Fruit fly (Drosophila melanogaster): ENCODE results near the gene CG13607.

CG13607 gene

DNA sequence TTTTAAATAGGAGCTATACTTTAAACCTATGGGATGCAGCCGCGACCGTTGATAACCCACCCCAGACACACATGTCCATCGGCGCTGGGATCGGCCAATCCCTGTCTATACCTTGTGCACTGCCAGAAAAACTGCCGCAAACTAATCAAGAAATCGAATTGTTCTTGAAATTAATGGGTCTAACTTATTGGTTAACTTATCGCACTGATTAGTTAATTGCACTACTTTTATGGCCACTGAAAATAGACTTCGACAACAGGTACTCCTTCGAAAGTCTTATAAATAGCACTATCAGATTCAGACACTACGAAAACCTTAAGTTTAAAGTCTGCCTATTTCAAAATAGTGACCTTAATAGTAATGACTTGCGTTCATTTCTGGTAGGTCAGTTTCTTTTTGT is at the start of gene CG13607:
CG13607 (minus strand) TSS at position 143 of the 400 bp plus-strand sequence.
- TF ChIP-seq ttk (optimal IDR thresholded peaks at IDR 0.05) (no peak), insv (optimal IDR thresholded peaks at IDR 0.05) (no peak), Sin3A (optimal IDR thresholded peaks at IDR 0.05) (no peak), h (optimal IDR thresholded peaks at IDR 0.05) (no peak), Myc (optimal IDR thresholded peaks at IDR 0.05) (no peak), psq (optimal IDR thresholded peaks at IDR 0.05) (no peak)

DNA sequence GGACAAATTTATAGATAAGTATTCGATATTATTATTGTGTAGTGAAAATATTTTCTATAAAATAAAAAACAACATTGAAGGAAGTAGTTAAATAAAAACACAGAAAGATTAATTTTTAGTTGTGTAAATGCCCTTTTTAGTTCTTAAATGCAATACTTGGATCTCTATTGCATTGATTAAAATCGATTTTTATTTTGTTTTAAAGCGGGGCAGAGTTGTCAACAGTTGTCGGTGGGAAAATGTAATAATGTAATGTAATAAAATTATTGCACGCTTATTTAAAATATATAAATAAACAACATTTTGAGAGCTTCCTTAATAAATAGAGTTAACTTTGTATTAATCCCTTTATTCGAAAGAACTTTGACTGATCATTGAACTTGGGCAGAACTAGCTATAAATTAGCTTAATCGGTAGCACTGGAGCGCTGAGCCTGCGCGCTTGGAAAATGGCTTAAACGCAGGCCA is 47.5 kb upstream of the CG13607 start, which contains the start of gene Apc2:
Apc2 (plus strand) TSS at position 411 of the 467 bp plus-strand sequence.
- TF ChIP-seq psq (optimal IDR thresholded peaks at IDR 0.05) (no peak), insv (optimal IDR thresholded peaks at IDR 0.05) (no peak), h (optimal IDR thresholded peaks at IDR 0.05) (no peak), Myc (optimal IDR thresholded peaks at IDR 0.05) (no peak), ttk (optimal IDR thresholded peaks at IDR 0.05) (no peak), Sin3A (optimal IDR thresholded peaks at IDR 0.05) (no peak)

DNA sequence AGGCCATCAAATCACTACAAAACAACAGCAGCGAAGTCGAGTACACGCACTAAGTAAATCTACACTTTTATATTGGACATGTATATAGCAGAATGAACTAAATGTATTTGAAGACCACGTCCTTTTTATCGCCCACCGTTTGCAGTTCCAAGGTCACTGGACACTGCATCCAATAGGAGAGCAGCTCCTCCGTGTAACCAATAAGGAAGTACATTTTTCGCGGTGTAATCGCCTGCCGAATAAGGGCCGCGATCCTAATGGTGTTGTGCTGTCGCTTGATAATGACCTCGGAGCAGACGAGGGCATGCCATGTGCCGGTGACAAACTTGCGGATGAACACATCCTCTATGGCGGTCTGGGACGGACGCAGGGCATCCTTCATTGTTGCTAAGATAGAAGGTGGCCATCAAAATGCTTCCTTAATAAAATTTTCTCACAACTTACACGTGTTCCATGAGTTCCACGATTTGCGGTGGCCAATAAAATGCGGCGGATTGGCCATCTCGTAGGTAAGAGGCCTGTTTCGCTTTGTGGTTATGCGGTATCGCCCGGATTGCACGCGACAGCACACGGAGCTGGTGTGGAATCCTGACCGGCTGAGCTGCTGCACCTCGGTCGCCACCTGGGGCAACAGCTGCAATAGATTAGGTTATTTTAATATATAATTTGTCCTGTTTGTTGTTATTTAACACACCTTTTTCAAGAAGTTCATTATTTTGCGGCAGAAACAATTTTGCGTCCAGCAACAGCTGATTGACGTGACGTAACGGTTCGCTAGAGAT is 46.8 kb upstream of the CG13607 start, which contains the start of gene mRpS24:
mRpS24 (minus strand) TSS at position 772 of the 782 bp plus-strand sequence.
- TF ChIP-seq insv (optimal IDR thresholded peaks at IDR 0.05) (no peak), Myc (optimal IDR thresholded peaks at IDR 0.05) (no peak), ttk (optimal IDR thresholded peaks at IDR 0.05) (no peak), psq (optimal IDR thresholded peaks at IDR 0.05) (no peak), Sin3A (optimal IDR thresholded peaks at IDR 0.05) (no peak), h (optimal IDR thresholded peaks at IDR 0.05) (no peak)

DNA sequence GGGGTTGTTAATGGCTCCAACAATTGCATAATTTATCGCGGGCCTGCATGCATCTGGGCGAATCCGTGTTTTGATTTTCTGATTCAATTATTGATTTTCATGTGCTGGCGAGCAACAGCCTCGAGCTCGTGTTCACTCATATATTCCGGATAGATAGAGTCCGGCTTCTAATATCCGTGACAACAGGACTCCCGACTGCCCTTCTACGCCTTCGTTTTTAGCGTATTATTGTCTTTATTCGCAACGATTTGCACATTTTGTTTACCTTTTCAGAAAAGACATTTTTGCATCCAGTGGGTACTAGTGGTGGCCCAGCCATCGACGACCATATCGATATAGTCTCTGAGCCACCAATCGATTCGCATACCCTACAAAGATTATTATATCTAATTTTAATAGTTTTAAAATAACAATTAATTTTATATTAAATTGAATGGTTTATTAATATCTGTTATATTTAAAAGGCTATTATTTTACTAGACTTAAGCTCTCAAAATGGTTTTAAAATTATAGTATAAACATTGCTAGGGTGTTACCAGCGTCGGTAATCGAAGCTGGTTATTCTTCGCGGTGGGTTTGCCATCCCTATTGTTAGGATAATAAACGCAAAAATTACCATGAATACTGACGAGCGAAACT is 45.2 kb upstream of the CG13607 start, which contains the start of the genes Myo95E and TBC1d7:
Myo95E (minus strand) TSS at position 326 of the 639 bp plus-strand sequence.
TBC1d7 (plus strand) TSS at position 555 of the 639 bp plus-strand sequence.
- TF ChIP-seq insv (optimal IDR thresholded peaks at IDR 0.05): no peak
- TF ChIP-seq h (optimal IDR thresholded peaks at IDR 0.05): no peak
- no peak for TF ChIP-seq Sin3A (optimal IDR thresholded peaks at IDR 0.05)
- TF ChIP-seq Myc (optimal IDR thresholded peaks at IDR 0.05): no peak
- TF ChIP-seq ttk (optimal IDR thresholded peaks at IDR 0.05): no peak
- TF ChIP-seq psq (optimal IDR thresholded peaks at IDR 0.05): no peak

DNA sequence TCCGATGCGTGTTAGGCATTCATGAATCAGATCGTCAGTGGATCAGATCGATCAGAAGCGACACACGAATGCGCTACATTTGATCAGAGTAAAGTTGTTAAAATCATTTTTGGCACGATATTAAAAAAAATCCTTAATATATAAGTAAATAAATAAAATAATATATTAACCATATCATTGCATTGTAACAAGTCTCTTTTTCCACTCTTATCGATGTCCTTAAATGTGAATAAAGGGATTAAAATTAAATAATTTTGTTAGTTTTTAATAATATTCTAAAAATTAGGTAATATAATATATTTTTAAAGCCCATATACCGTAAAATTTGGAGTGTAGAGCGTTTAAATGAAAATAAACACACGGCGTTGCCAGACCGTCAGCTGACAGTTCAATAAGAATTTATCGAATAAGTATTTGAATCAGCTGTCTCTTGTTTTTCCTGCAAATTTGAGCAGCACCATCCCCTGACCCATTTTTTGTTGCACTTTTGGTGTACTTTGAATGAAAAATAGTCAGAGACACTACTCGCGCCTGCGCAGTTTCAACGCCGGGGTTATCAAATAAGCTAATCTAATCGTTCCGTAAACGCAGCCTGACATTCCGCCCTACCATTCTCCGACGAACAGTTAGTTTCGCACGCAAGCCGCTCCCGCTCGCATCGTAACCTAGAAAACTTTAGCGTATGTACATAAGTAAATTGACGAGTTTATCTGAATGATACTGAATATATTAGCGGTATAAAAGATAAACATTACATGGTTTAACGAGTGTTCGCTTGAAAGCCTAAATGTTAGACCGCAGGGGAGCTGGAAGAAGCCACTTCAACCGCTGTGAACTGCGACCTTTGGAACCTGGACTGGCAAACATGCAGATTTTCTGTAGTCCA is 36.0 kb upstream of the CG13607 start, which contains the start of the genes p38a and CG6178:
p38a (minus strand) TSS at position 398 of the 886 bp plus-strand sequence.
CG6178 (plus strand) TSS at position 424 of the 886 bp plus-strand sequence.
- TF ChIP-seq psq (optimal IDR thresholded peaks at IDR 0.05) (no peak), Sin3A (optimal IDR thresholded peaks at IDR 0.05) (no peak)

DNA sequence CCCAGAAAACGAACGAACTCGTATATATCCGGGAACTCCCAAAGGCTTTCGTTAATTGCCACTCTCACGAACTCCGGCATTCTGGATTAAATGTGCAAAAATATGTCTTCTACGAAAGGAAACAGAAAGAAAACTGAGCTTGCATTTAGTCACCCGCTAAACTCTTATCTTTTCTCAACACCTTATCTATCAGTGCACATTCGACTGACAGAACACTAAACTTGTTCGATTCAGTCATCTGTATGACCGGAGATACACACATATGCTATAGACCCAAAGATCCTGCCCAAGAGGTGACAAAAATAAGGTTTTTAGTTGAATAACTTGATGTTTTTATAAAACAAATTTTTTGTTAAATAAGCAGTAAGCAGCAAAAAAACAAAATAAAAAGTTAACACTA is 34.0 kb upstream of the CG13607 start, which contains the start of gene p38c:
p38c (minus strand) TSS at position 101 of the 400 bp plus-strand sequence.
- TF ChIP-seq Myc (optimal IDR thresholded peaks at IDR 0.05): no peak
- no peak for TF ChIP-seq psq (optimal IDR thresholded peaks at IDR 0.05)
- no peak for TF ChIP-seq h (optimal IDR thresholded peaks at IDR 0.05)
- no peak for TF ChIP-seq Sin3A (optimal IDR thresholded peaks at IDR 0.05)
- no peak for TF ChIP-seq insv (optimal IDR thresholded peaks at IDR 0.05)
- TF ChIP-seq ttk (optimal IDR thresholded peaks at IDR 0.05): no peak

DNA sequence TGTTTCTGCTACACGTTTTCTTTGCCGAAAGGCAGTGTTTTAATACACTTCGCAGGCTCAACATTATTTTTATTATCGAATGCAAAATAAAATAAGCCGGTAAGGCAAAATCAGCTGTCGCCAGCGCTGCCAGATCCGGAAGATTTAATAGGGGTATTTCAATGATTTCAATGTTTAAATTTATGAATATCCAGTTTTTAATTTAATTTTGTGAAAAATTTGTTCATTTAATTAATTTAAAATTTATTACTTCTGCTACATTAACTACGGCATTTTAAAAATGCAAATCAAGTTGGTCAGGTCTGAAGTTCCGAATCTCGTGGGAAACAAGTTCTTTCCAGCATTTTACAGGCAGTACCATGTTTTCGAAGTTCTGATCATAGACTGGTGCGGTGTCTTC is 32.7 kb upstream of the CG13607 start, which contains the start of gene Slimp:
Slimp (minus strand) TSS at position 130 of the 400 bp plus-strand sequence.
- TF ChIP-seq insv (optimal IDR thresholded peaks at IDR 0.05) (no peak), ttk (optimal IDR thresholded peaks at IDR 0.05) (no peak), Sin3A (optimal IDR thresholded peaks at IDR 0.05) (no peak), Myc (optimal IDR thresholded peaks at IDR 0.05) (no peak), psq (optimal IDR thresholded peaks at IDR 0.05) (no peak), h (optimal IDR thresholded peaks at IDR 0.05) (no peak)

DNA sequence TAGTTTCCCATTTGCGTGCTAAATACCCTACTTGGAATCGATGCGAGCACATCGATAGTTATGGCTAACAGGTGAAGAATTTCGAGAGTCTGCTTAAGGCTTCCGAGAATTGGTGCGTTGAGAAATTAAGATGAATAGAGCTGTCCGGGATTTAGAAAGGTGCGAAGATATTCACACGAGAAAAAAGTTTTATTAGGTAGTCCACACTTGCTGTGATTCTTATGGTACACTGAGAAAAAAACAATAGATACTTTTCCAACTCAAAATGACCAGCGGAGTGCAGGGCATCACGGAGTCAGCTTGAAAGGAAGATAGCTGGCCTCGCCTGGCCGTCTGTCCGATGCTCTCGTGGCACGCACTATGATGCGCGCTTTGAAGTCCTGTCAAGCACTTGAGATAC is 28.4 kb upstream of the CG13607 start:
- TF ChIP-seq Sin3A (optimal IDR thresholded peaks at IDR 0.05) (no peak), ttk (optimal IDR thresholded peaks at IDR 0.05) (no peak), Myc (optimal IDR thresholded peaks at IDR 0.05) (no peak)

DNA sequence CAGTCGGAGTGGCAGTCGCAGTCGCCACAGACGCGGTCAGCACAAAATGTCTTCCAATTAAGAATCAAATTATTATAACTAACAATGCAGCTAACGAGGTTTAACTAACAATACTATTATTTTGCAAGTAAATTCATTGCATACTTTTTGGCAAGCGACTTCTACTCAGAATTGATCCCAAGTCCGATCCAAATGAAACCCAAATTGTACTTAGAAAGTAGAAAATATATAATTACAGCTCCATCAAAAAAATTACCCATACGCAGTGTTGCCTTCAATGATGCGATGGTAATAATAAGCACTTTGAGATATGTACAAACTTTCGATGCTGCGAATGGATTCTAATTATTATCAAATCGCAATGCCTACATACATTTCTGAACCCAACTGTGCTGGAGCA is 27.7 kb upstream of the CG13607 start:
- TF ChIP-seq Sin3A (optimal IDR thresholded peaks at IDR 0.05): no peak
- no peak for TF ChIP-seq insv (optimal IDR thresholded peaks at IDR 0.05)
- TF ChIP-seq Myc (optimal IDR thresholded peaks at IDR 0.05): no peak
- no peak for TF ChIP-seq h (optimal IDR thresholded peaks at IDR 0.05)
- TF ChIP-seq psq (optimal IDR thresholded peaks at IDR 0.05): no peak
- no peak for TF ChIP-seq ttk (optimal IDR thresholded peaks at IDR 0.05)

DNA sequence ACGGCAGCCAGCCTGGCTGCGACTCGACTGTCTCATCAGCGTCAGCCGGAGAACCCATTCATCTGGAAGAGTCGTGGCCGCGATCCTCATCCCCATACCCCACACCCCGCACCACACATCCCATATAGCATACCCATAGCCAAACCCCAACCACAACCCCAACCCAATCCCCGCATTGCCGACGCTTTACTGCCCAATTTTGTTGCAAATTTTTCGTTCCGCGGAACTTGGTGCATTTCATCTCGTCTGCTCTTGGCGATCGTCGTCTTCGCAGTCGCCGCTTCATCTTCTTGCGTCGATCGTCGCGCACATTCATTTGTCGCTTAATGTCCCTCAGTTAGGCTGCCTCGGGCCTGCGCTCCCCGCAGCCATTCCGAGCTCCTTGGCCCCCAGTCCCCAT is 27.2 kb upstream of the CG13607 start:
- TF ChIP-seq insv (optimal IDR thresholded peaks at IDR 0.05) (no peak), Sin3A (optimal IDR thresholded peaks at IDR 0.05) (no peak), ttk (optimal IDR thresholded peaks at IDR 0.05) (no peak), Myc (optimal IDR thresholded peaks at IDR 0.05) (no peak), psq (optimal IDR thresholded peaks at IDR 0.05) (no peak), h (optimal IDR thresholded peaks at IDR 0.05) (no peak)

DNA sequence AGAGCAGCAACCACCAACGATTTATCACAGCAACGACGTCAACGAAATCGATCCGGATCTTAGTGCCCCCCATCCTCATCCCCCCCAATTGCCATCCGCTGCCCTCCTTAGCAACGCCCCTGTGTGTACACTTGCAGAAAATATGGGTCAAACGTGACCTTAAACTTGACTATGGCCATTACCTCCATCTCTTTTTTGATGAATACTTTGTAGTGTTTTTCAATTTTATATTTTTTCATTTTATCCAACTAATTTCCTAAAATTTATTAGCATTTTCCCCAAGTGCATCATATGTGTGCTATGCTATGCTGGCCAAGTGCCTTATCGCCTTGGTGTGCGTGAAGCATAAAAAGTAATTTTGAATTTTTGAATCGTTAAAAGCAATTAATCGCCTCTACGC is 26.8 kb upstream of the CG13607 start:
- TF ChIP-seq insv (optimal IDR thresholded peaks at IDR 0.05): no peak
- no peak for TF ChIP-seq Sin3A (optimal IDR thresholded peaks at IDR 0.05)
- no peak for TF ChIP-seq Myc (optimal IDR thresholded peaks at IDR 0.05)
- no peak for TF ChIP-seq ttk (optimal IDR thresholded peaks at IDR 0.05)
- TF ChIP-seq psq (optimal IDR thresholded peaks at IDR 0.05): no peak
- no peak for TF ChIP-seq h (optimal IDR thresholded peaks at IDR 0.05)

Measured in Kc167 (cell line).